Worm (Caenorhabditis elegans): ENCODE results near the gene W02F12.2.

DNA sequence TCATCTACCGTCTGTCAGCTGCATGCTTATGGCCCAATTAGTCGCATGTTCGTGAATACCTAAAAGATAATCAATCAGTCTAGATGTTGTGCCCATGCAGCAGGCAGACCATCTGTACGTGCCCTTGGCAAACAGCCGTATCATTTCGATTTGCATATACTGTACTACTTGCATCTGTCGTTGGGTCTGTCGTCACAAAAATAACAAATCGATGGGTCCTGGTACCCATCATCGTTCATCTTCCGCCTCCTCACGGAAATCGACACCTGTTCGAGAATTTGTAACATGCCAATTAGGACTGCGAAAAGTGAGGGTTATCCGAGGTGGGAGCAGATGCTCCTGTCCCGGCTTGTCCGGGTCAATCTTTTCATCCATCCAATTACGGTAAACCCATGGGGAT lies 14.2 kb downstream of the W02F12.2 start:
- TF ChIP-seq nhr-11 (tag; optimal IDR thresholded peaks at IDR 0.05) (no peak), alr-1 (tag; optimal IDR thresholded peaks at IDR 0.05) (no peak), Y55F3AM.14 (GFP tag; optimal IDR thresholded peaks at IDR 0.05) (no peak), ztf-11 (tag; optimal IDR thresholded peaks at IDR 0.05) (no peak), aly-2 (tag; optimal IDR thresholded peaks at IDR 0.05) (no peak), skn-1 (tag; optimal IDR thresholded peaks at IDR 0.05) (no peak), ama-1 (optimal IDR thresholded peaks at IDR 0.05) (no peak), gmeb-1 (tag; optimal IDR thresholded peaks at IDR 0.05) (no peak), nhr-6 (tag; optimal IDR thresholded peaks at IDR 0.05) (no peak), zag-1 (tag; optimal IDR thresholded peaks at IDR 0.05) (no peak)
